Worm (Caenorhabditis elegans) whole organism, late embryonic: ENCODE data around the gene ZC190.4.

Experiments used
- ceh-34 ChIP-seq: sonication (generic microtip); optimal IDR thresholded peaks from 2 replicates; lab custom pipeline; 2016; ENCODE audit warnings: mild to moderate bottlenecking, missing genetic modification characterization, missing compliant biosample characterization
- zip-5 ChIP-seq: sonication (generic microtip); optimal IDR thresholded peaks from 2 replicates; lab custom pipeline; 2016; ENCODE audit warnings: missing genetic modification characterization, missing compliant biosample characterization

DNA sequence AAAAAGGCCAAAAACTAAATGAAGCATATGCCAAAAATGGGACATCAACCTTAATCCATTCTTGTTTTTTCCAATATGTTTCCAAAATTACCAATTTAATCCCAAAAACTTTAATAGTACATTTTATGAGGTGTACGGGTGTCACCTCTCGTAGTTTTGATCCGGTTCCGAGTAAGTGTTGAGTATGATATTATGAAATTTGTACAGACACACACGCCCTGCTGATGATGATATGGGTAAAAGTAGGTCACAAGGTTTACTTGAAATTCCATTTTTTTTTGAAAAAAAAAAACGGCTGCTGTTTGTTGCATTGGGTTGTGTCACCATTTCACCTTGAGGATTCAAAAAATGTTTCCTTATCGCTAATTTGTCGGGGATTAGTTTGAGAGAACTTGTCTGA lies 8.0 kb upstream of the ZC190.4 start:
- TF ChIP-seq zip-5 (tag; lab: Kevin White, UChicago) (no peak), ceh-34 (tag; lab: Kevin White, UChicago) (no peak)
